Worm (Caenorhabditis elegans): ENCODE measurements around the gene sos-1.

Gene sos-1

ce11 chrV:4551911-4552310 is 2.8 kb upstream of the sos-1 start:
- TF ChIP-seq W03F9.2 (tag; optimal IDR thresholded peaks at IDR 0.05) (no peak), dao-5 (tag; optimal IDR thresholded peaks at IDR 0.05) (no peak), him-1 (tag; optimal IDR thresholded peaks at IDR 0.05) (no peak)

DNA sequence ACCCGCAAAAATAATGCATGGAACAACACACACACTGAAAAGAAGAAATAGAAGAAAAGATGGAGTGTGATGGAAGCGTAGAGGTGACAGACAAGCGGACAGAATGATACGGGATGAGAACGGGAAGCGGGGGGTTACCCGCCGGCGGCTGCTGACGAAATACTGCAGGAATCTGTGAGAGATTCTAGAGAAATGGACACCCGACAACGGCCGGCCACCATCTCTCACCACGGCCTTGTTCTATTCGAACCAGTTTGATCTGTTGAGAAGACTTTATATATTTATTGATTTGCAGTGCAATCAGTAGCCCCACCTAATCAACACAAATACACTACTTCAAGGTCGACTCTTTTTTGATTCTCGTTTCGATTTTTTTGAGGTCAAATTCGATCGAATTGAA is 1.4 kb upstream of the sos-1 start:
- TF ChIP-seq him-1 (tag; optimal IDR thresholded peaks at IDR 0.05) (no peak), W03F9.2 (tag; optimal IDR thresholded peaks at IDR 0.05) (peak; percentile 53)

ce11 chrV:4546854-4547253 is 2.2 kb downstream of the sos-1 start:
- TF ChIP-seq him-1 (tag; optimal IDR thresholded peaks at IDR 0.05) (no peak), W03F9.2 (tag; optimal IDR thresholded peaks at IDR 0.05) (no peak), dao-5 (tag; optimal IDR thresholded peaks at IDR 0.05) (no peak)

ce11 chrV:4539855-4540254 is 9.2 kb downstream of the sos-1 start:
- TF ChIP-seq W03F9.2 (tag; optimal IDR thresholded peaks at IDR 0.05) (no peak), him-1 (tag; optimal IDR thresholded peaks at IDR 0.05) (no peak), dao-5 (tag; optimal IDR thresholded peaks at IDR 0.05) (no peak)

ce11 chrV:4535736-4536135 is 13.4 kb downstream of the sos-1 start:
- TF ChIP-seq him-1 (tag; optimal IDR thresholded peaks at IDR 0.05) = no peak
- no peak for TF ChIP-seq dao-5 (tag; optimal IDR thresholded peaks at IDR 0.05)
- TF ChIP-seq W03F9.2 (tag; optimal IDR thresholded peaks at IDR 0.05) = no peak

- TF ChIP-seq dao-5 (tag; optimal IDR thresholded peaks at IDR 0.05) (no peak), W03F9.2 (tag; optimal IDR thresholded peaks at IDR 0.05) (no peak), him-1 (tag; optimal IDR thresholded peaks at IDR 0.05) (no peak)
Measured at ce11 chrV:4527934-4528333, 21.2 kb downstream of the sos-1 start.

DNA sequence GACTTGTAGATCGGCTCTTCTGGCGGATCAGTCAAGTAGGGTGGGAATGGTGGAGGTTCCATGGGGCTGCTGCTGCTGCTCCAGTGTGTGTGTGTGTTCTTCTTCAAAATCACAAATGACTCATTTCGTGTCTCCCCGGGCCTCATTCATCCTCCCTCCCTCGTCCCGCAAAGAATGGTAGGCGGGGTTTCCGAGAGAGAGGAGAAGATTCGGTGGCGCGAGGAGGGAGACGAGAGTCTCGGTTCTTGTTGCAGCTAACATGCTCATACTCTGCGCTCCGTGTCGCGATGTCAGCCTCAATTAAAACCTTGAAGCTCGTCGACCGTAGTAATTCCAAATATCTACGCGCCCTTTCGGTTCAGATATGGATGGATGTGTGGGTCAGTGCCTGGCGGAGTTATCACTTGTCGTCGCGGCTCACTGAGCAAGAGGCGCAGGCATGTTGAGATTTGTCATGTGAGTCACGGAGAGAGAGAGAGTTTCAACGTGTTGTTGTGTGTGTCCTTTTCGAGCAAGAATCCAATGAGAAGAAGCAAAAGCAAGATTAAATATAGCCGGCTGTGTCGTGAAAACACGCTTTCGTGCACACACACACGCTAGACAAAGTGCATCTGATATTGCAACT is 22.2 kb downstream of the sos-1 start:
- TF ChIP-seq dao-5 (tag; optimal IDR thresholded peaks at IDR 0.05) (no peak), W03F9.2 (tag; optimal IDR thresholded peaks at IDR 0.05) (no peak), him-1 (tag; optimal IDR thresholded peaks at IDR 0.05) (no peak)

- no peak for TF ChIP-seq dao-5 (tag; optimal IDR thresholded peaks at IDR 0.05)
- TF ChIP-seq W03F9.2 (tag; optimal IDR thresholded peaks at IDR 0.05) = no peak
- TF ChIP-seq him-1 (tag; optimal IDR thresholded peaks at IDR 0.05) = no peak
Measured at ce11 chrV:4525512-4525911, 23.6 kb downstream of the sos-1 start.

DNA sequence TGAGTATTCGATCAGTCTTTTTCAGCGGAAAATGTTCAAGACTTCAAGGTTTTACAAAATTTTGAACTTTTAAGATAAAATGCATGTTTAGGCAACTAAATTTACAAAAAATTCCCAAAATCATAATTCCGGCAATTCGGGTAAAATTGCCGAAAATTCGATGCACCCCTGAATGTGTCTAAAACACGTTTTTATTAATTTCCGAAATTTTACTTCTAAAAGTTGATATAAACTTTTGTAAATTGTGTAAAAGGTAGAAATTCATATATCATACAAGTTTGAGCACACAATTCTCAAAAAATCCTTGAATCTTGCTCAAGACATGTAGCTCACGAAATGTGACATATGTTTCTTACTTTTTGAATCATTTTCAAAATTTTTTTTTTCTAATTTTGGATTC is 24.0 kb downstream of the sos-1 start:
- TF ChIP-seq him-1 (tag; optimal IDR thresholded peaks at IDR 0.05) (no peak), dao-5 (tag; optimal IDR thresholded peaks at IDR 0.05) (no peak), W03F9.2 (tag; optimal IDR thresholded peaks at IDR 0.05) (no peak)

- no peak for TF ChIP-seq W03F9.2 (tag; optimal IDR thresholded peaks at IDR 0.05)
- no peak for TF ChIP-seq dao-5 (tag; optimal IDR thresholded peaks at IDR 0.05)
- TF ChIP-seq him-1 (tag; optimal IDR thresholded peaks at IDR 0.05) = no peak
Measured at ce11 chrV:4524327-4524726, 24.8 kb downstream of the sos-1 start.

ce11 chrV:4523844-4524243 is 25.2 kb downstream of the sos-1 start:
- TF ChIP-seq W03F9.2 (tag; optimal IDR thresholded peaks at IDR 0.05) (no peak), him-1 (tag; optimal IDR thresholded peaks at IDR 0.05) (no peak), dao-5 (tag; optimal IDR thresholded peaks at IDR 0.05) (no peak)

- no peak for TF ChIP-seq dao-5 (tag; optimal IDR thresholded peaks at IDR 0.05)
- no peak for TF ChIP-seq him-1 (tag; optimal IDR thresholded peaks at IDR 0.05)
- no peak for TF ChIP-seq W03F9.2 (tag; optimal IDR thresholded peaks at IDR 0.05)
Measured at ce11 chrV:4523312-4523711, 25.8 kb downstream of the sos-1 start.

DNA sequence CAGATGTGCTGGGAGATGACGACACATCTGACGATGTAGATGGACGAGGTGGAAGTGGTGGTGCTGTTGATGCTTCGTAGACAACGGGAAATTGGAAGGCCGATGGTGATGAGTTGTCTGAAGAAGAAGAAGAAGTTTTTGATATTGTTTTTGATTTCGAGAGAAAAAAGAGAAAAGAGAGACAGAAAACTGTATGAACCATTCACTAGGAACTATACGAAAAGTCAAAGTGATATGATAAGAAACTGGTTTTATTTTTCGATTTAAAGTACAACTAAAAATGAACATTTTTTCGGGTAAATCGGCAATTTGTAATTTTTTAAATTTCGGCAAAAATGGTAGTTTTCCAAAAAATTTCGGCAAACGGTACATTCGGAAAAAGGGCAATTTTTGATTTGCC is 30.4 kb downstream of the sos-1 start:
- TF ChIP-seq W03F9.2 (tag; optimal IDR thresholded peaks at IDR 0.05) (no peak), him-1 (tag; optimal IDR thresholded peaks at IDR 0.05) (no peak), dao-5 (tag; optimal IDR thresholded peaks at IDR 0.05) (no peak)

DNA sequence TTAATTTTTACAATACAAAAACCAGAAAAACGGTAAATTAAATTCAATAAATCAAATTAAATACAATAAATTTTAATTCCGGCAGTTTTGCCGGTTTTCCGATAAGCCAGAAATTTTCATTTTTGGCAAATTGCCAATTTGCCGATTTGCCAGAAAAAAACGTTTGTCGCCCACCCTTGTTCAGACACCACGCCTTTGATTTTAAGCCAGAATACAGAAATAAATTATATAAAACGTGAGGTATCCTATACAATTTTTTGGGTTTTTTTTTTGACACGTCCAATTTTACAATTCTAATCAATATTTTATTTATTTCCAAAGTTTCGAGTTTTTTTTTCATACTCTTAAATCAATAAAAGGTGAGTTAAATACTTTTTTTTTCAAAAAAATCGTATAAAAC is 36.4 kb downstream of the sos-1 start, which contains the start of gene T28F12.1:
Gene T28F12.1, plus strand, starts transcription at position 301 of the 400 bp plus-strand sequence.
- no peak for TF ChIP-seq him-1 (tag; optimal IDR thresholded peaks at IDR 0.05)
- TF ChIP-seq dao-5 (tag; optimal IDR thresholded peaks at IDR 0.05) = no peak
- no peak for TF ChIP-seq W03F9.2 (tag; optimal IDR thresholded peaks at IDR 0.05)

DNA sequence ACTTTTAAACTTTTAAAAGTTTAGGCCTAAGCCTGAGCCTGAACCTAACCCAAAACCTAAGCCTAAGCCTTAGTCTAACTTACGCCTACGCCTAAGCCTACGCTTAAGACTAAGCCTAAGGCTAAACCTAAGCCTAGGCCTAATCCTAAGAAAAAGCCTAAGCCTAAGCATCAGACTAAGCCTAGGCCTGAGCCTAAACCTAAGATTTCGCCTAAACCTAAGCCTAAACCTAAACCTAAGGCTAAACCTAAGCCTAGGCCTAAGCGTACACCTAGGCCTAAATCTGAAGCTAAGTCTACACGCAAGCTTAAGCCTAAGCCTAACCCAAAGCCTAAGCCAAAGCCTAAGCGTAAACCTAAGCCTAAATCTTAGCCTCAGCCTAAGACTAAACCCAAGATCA is 38.7 kb downstream of the sos-1 start:
- TF ChIP-seq W03F9.2 (tag; optimal IDR thresholded peaks at IDR 0.05) = no peak
- TF ChIP-seq him-1 (tag; optimal IDR thresholded peaks at IDR 0.05) = no peak
- no peak for TF ChIP-seq dao-5 (tag; optimal IDR thresholded peaks at IDR 0.05)

Data from whole organism, L4/young adult.